Worm (Caenorhabditis elegans) whole organism, late embryonic: ENCODE measurements around the gene sri-69.

ENCODE experiments used
- C08G9.2 ChIP-seq: sonication (generic microtip); optimal IDR thresholded peaks from 2 replicates; lab custom pipeline; 2016; ENCODE audit warnings: mild to moderate bottlenecking, missing genetic modification characterization, moderate library complexity, missing compliant biosample characterization
- C38D4.7 ChIP-seq: fragments of 200-800 bp; sonication (Bioruptor generic); optimal IDR thresholded peaks from 2 replicates; lab custom pipeline; 2018; ENCODE audit warnings: mild to moderate bottlenecking, missing genetic modification characterization, moderate library complexity, missing compliant biosample characterization
- K02D7.2 ChIP-seq: sonication (generic microtip); optimal IDR thresholded peaks from 2 replicates; lab custom pipeline; 2017; ENCODE audit warnings: mild to moderate bottlenecking, missing genetic modification characterization, missing compliant biosample characterization
- T23F11.4 ChIP-seq: fragments of 200-800 bp; sonication (Bioruptor generic); optimal IDR thresholded peaks from 2 replicates; lab custom pipeline; 2018; ENCODE audit warnings: mild to moderate bottlenecking, missing genetic modification characterization, missing compliant biosample characterization
- ahr-1 ChIP-seq: sonication (generic microtip); optimal IDR thresholded peaks from 2 replicates; lab custom pipeline; 2016; ENCODE audit warnings: missing genetic modification characterization, missing compliant biosample characterization
- ama-1 ChIP-seq: fragments of 150-350 bp; optimal IDR thresholded peaks from 2 replicates; lab custom pipeline; 2014
- ceh-14 ChIP-seq: sonication (generic microtip); optimal IDR thresholded peaks from 2 replicates; lab custom pipeline; 2016; ENCODE audit warnings: missing genotype, missing genetic modification characterization, missing compliant biosample characterization
- ceh-18 ChIP-seq: sonication (generic microtip); optimal IDR thresholded peaks from 2 replicates; lab custom pipeline; 2016; ENCODE audit warnings: missing genetic modification characterization, missing compliant biosample characterization
- ceh-2 ChIP-seq: sonication (generic microtip); optimal IDR thresholded peaks from 2 replicates; lab custom pipeline; 2016; ENCODE audit warnings: missing genotype, missing genetic modification characterization, missing compliant biosample characterization
- ceh-22 ChIP-seq: sonication (generic microtip); optimal IDR thresholded peaks from 2 replicates; lab custom pipeline; 2017; ENCODE audit warnings: missing biosample characterization, missing genetic modification characterization
- ceh-34 ChIP-seq: sonication (generic microtip); optimal IDR thresholded peaks from 2 replicates; lab custom pipeline; 2016; ENCODE audit warnings: mild to moderate bottlenecking, missing genetic modification characterization, missing compliant biosample characterization
- ceh-45 ChIP-seq: fragments of 200-800 bp; sonication (Bioruptor generic); IDR thresholded peaks from 2 replicates; pipeline ENCODE4 v1.3.6; 2022; ENCODE audit warnings: missing genetic modification reagents, missing genetic modification characterization, missing compliant biosample characterization
- dmd-4 ChIP-seq: sonication (generic microtip); optimal IDR thresholded peaks from 2 replicates; lab custom pipeline; 2016; ENCODE audit warnings: borderline replicate concordance, missing genetic modification characterization, missing compliant biosample characterization
- dve-1 ChIP-seq: sonication (generic microtip); optimal IDR thresholded peaks from 2 replicates; lab custom pipeline; 2017; ENCODE audit warnings: antibody characterized with exemption, mild to moderate bottlenecking, missing genetic modification characterization, missing compliant biosample characterization
- elt-2 ChIP-seq: sonication (generic microtip); optimal IDR thresholded peaks from 2 replicates; lab custom pipeline; 2016; ENCODE audit warnings: missing genetic modification reagents, missing genetic modification characterization, missing compliant biosample characterization
- fkh-10 ChIP-seq: fragments of 150-350 bp; optimal IDR thresholded peaks from 2 replicates; lab custom pipeline; 2014; ENCODE audit warnings: missing biosample characterization, missing genetic modification reagents, missing genetic modification characterization
- hlh-8 ChIP-seq: sonication (generic microtip); optimal IDR thresholded peaks from 2 replicates; lab custom pipeline; 2016; ENCODE audit warnings: missing genotype, missing genetic modification characterization, missing compliant biosample characterization
- madf-2 ChIP-seq: sonication (generic microtip); optimal IDR thresholded peaks from 2 replicates; lab custom pipeline; 2017; ENCODE audit warnings: missing genetic modification characterization, missing compliant biosample characterization
- mec-3 ChIP-seq: sonication (generic microtip); optimal IDR thresholded peaks from 2 replicates; lab custom pipeline; 2016; ENCODE audit warnings: borderline replicate concordance, missing genetic modification characterization, missing compliant biosample characterization
- nhr-232 ChIP-seq: sonication (generic microtip); optimal IDR thresholded peaks from 2 replicates; lab custom pipeline; 2016; ENCODE audit warnings: missing genetic modification characterization, missing compliant biosample characterization
- npax-4 ChIP-seq: sonication (generic microtip); optimal IDR thresholded peaks from 2 replicates; lab custom pipeline; 2016; ENCODE audit warnings: missing genetic modification characterization, missing compliant biosample characterization
- odd-2 ChIP-seq: sonication (generic microtip); optimal IDR thresholded peaks from 2 replicates; lab custom pipeline; 2017; ENCODE audit warnings: antibody characterized with exemption, mild to moderate bottlenecking, missing genetic modification characterization, missing compliant biosample characterization
- pat-9 ChIP-seq: fragments of 200-800 bp; sonication (Bioruptor generic); optimal IDR thresholded peaks from 2 replicates; lab custom pipeline; 2018; ENCODE audit warnings: mild to moderate bottlenecking, missing genetic modification characterization, moderate library complexity, missing compliant biosample characterization
- pax-1 ChIP-seq: fragments of 150-350 bp; optimal IDR thresholded peaks from 2 replicates; lab custom pipeline; 2014; ENCODE audit warnings: missing biosample characterization, missing genetic modification characterization
- pha-2 ChIP-seq: sonication (generic microtip); optimal IDR thresholded peaks from 2 replicates; lab custom pipeline; 2017; ENCODE audit warnings: mild to moderate bottlenecking, missing genetic modification characterization, missing compliant biosample characterization
- pha-4 ChIP-seq: fragments of 150-350 bp; optimal IDR thresholded peaks from 2 replicates; lab custom pipeline; 2018; ENCODE audit warnings: missing biosample characterization, missing genetic modification reagents, missing genetic modification characterization
- pros-1 ChIP-seq: fragments of 150-350 bp; optimal IDR thresholded peaks from 2 replicates; lab custom pipeline; 2014; ENCODE audit warnings: missing biosample characterization, missing genetic modification reagents, missing genetic modification characterization
- ref-2 ChIP-seq: sonication (generic microtip); optimal IDR thresholded peaks from 2 replicates; lab custom pipeline; 2016; ENCODE audit warnings: missing genetic modification characterization, missing compliant biosample characterization
- rnt-1 ChIP-seq: sonication (generic microtip); optimal IDR thresholded peaks from 2 replicates; lab custom pipeline; 2016; ENCODE audit warnings: missing genetic modification characterization, missing compliant biosample characterization
- sox-2 ChIP-seq: fragments of 200-800 bp; sonication (Bioruptor generic); IDR thresholded peaks from 2 replicates; pipeline ENCODE4 v1.3.6; 2022; ENCODE audit warnings: missing genetic modification reagents, missing genetic modification characterization, missing compliant biosample characterization
- sox-4 ChIP-seq: sonication (generic microtip); optimal IDR thresholded peaks from 2 replicates; lab custom pipeline; 2017; ENCODE audit warnings: mild to moderate bottlenecking, missing genetic modification characterization, inconsistent platforms, missing compliant biosample characterization
- syd-9 ChIP-seq: sonication (generic microtip); optimal IDR thresholded peaks from 2 replicates; lab custom pipeline; 2016; ENCODE audit warnings: mild to moderate bottlenecking, missing genetic modification characterization, moderate library complexity, missing compliant biosample characterization
- tbx-2 ChIP-seq: sonication (generic microtip); optimal IDR thresholded peaks from 2 replicates; lab custom pipeline; 2016; ENCODE audit warnings: missing genetic modification characterization, missing compliant biosample characterization
- tbx-7 ChIP-seq: sonication (generic microtip); optimal IDR thresholded peaks from 2 replicates; lab custom pipeline; 2016; ENCODE audit warnings: missing genotype, missing genetic modification characterization, missing compliant biosample characterization
- ttx-3 ChIP-seq: sonication (generic microtip); optimal IDR thresholded peaks from 2 replicates; lab custom pipeline; 2016; ENCODE audit warnings: missing genetic modification reagents, missing genetic modification characterization, missing compliant biosample characterization
- unc-3 ChIP-seq, 2 experiments: fragments of 200-800 bp in 1 of 2; sonication (Bioruptor generic) in 1 of 2; sonication (generic microtip) in 1 of 2; conservative IDR thresholded peaks in 1 of 2; optimal IDR thresholded peaks in 1 of 2; 2 replicates each; pipeline versions ENCODE4 v1.3.6 to Lab custom; 2016 to 2022; ENCODE audit warnings: missing compliant biosample characterization in 2 of 2, missing genetic modification characterization in 2 of 2, missing genetic modification reagents in 1 of 2
- unc-86 ChIP-seq: sonication (generic microtip); optimal IDR thresholded peaks from 2 replicates; lab custom pipeline; 2016; ENCODE audit warnings: missing genetic modification characterization, missing compliant biosample characterization
- zip-5 ChIP-seq: sonication (generic microtip); optimal IDR thresholded peaks from 2 replicates; lab custom pipeline; 2016; ENCODE audit warnings: missing genetic modification characterization, missing compliant biosample characterization

Gene sri-69

ce11 chrV:17021361-17021760 is 13.2 kb upstream of the sri-69 start, which contains the start of gene F49H6.12:
Gene F49H6.12, minus strand, starts transcription at chrV:17021461.
- no peak for TF ChIP-seq sox-4 (tag; lab: Kevin White, UChicago)
- TF ChIP-seq ceh-2, result no peak
- no peak for TF ChIP-seq unc-86 (tag; lab: Kevin White, UChicago)
- no peak for TF ChIP-seq T23F11.4
- TF ChIP-seq pha-4 (tag; lab: Kevin White, UChicago), result no peak
- TF ChIP-seq npax-4, result no peak
- no peak for TF ChIP-seq ahr-1 (tag; lab: Kevin White, UChicago)
- no peak for TF ChIP-seq ceh-45 (GFP tag; lab: Robert Waterston, UW)
- TF ChIP-seq tbx-7 (tag; lab: Kevin White, UChicago), result no peak
- TF ChIP-seq hlh-8 (tag; lab: Kevin White, UChicago), result no peak
- TF ChIP-seq dmd-4, result no peak
- no peak for TF ChIP-seq nhr-232 (tag; lab: Kevin White, UChicago)
- no peak for TF ChIP-seq zip-5 (tag; lab: Kevin White, UChicago)
- TF ChIP-seq madf-2 (tag; lab: Kevin White, UChicago), result no peak
- TF ChIP-seq, all 69 proteins: peak for 0

DNA sequence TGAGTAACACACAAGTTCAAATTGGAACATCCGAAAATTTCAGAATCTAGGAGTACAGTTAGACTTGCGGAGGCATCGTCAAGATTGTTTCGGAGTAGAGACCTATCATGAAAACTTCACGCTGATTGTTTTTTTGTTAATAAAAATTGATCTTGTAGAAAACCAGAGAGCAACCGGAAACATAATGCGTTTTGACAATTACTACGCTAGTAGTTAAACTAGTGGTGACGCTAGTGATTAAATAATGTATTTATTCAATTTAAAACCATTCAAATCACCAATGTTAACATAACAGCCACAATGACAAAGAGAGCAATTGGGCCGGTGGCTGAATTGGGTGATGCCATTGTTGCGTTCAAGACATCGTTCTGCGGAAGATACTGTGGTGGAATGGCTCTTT is 11.5 kb upstream of the sri-69 start, which contains the start of gene F49H6.17:
F49H6.17 (plus strand) TSS at position 301 of the 400 bp plus-strand sequence.
- TF ChIP-seq mec-3 (tag; lab: Kevin White, UChicago), result no peak
- TF ChIP-seq pax-1 (tag; lab: Kevin White, UChicago), result no peak
- no peak for TF ChIP-seq tbx-2
- no peak for TF ChIP-seq zip-5 (tag; lab: Kevin White, UChicago)
- no peak for TF ChIP-seq ceh-34 (tag; lab: Kevin White, UChicago)
- TF ChIP-seq ceh-18 (tag; lab: Kevin White, UChicago), result no peak
- TF ChIP-seq C38D4.7, result no peak
- TF ChIP-seq pros-1 (tag; lab: Kevin White, UChicago), result no peak

DNA sequence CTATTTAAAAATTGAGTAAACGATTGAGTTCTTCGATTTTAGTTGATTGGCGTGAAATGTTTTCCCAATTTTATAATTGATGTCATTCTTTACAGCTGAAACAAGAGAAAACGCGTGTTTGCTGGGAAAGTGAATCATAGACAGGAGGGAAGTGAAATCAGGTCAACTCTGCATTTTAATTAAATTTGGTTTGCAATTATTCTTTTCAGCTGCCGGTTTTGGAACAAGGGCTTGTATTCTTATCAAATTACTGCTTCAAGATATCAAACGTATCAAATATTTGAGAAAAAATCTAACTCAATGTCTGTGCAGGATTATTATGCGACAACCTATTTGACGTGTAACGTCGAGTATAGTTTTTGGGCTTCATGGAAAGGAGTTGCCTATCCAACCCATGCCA is 8.6 kb upstream of the sri-69 start, which contains the start of gene srh-97:
srh-97 (plus strand) TSS at position 301 of the 400 bp plus-strand sequence.
- TF ChIP-seq ttx-3 (no peak), C08G9.2 (tag; lab: Kevin White, UChicago) (no peak), sox-2 (no peak), pha-2 (tag; lab: Kevin White, UChicago) (no peak), K02D7.2 (tag; lab: Kevin White, UChicago) (no peak), ref-2 (no peak), ceh-14 (no peak), nhr-232 (tag; lab: Kevin White, UChicago) (no peak), dve-1 (no peak), syd-9 (no peak), fkh-10 (GFP tag; lab: Kevin White, UChicago) (no peak), ceh-22 (tag; lab: Kevin White, UChicago) (no peak), unc-3 (GFP tag; conservative IDR thresholded peaks at IDR 0.05; lab: Robert Waterston, UW) (no peak), unc-3 (tag; optimal IDR thresholded peaks at IDR 0.05; lab: Kevin White, UChicago) (no peak), ama-1 (lab: Kevin White, UChicago) (no peak), odd-2 (tag; lab: Kevin White, UChicago) (no peak), zip-5 (tag; lab: Kevin White, UChicago) (no peak), ahr-1 (tag; lab: Kevin White, UChicago) (no peak), pat-9 (no peak), ceh-18 (tag; lab: Kevin White, UChicago) (no peak), hlh-8 (tag; lab: Kevin White, UChicago) (no peak)

ce11 chrV:17014050-17014449 is 5.8 kb upstream of the sri-69 start, which contains the start of gene clc-13:
Gene clc-13, plus strand, starts transcription at chrV:17014408.
- TF ChIP-seq elt-2 (tag; lab: Kevin White, UChicago), result peak; percentile 89
- no peak for TF ChIP-seq rnt-1
